Worm (Caenorhabditis elegans): ENCODE results near the gene htas-1.

DNA sequence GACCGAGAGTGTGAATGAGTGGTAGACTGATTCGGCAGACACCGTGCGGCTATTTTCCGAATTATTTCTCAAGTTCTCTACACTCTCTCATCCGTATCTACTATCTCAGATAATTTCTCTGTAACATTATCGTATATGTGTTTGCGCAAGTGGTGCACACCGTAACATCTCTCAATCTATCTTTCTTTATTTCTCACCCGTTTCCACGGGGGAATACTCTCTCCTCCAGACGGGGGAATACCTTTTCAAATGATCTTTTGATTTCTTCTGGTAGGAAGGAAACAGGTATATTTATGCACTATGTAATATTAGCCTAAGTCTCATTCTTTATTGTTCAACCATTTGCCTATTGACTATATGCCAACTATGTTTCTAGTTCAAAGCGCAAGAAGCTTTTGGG lies 16.2 kb downstream of the htas-1 start:
- TF ChIP-seq unc-62 (GFP tag; optimal IDR thresholded peaks at IDR 0.05): peak; percentile 40
- no peak for TF ChIP-seq lin-32 (GFP tag; optimal IDR thresholded peaks at IDR 0.05)

Measured in whole organism, mixed stage, embryonic.